Worm (Caenorhabditis elegans): ENCODE results near the gene F35C11.5.
A peak's percentile ranks its signal among the peaks of the same experiment; 100 is the strongest.

Gene F35C11.5

ce11 chrII:8264619-8265018 lies 11.1 kb downstream of the F35C11.5 start, which contains the start of gene srdh-1:
Gene srdh-1, plus strand, starts transcription at chrII:8264661.
- no peak for TF ChIP-seq unc-62 (GFP tag; optimal IDR thresholded peaks at IDR 0.05)
- TF ChIP-seq ZK546.5 (tag; optimal IDR thresholded peaks at IDR 0.05) = no peak
- peak; percentile 16 for TF ChIP-seq fos-1 (tag; optimal IDR thresholded peaks at IDR 0.05)
- TF ChIP-seq ama-1 (optimal IDR thresholded peaks at IDR 0.05) = no peak
- TF ChIP-seq blmp-1 (tag; optimal IDR thresholded peaks at IDR 0.05; ENCODE audit: insufficient read depth) = peak; percentile 36
- peak; percentile 18 for TF ChIP-seq sma-9 (GFP tag; optimal IDR thresholded peaks at IDR 0.05)
- no peak for TF ChIP-seq sma-9 (tag; optimal IDR thresholded peaks at IDR 0.05)
- no peak for TF ChIP-seq nhr-25 (tag; optimal IDR thresholded peaks at IDR 0.05)
- TF ChIP-seq nhr-237 (tag; optimal IDR thresholded peaks at IDR 0.05) = no peak
- TF ChIP-seq aly-2 (tag; optimal IDR thresholded peaks at IDR 0.05) = no peak
- TF ChIP-seq F13H6.1 (tag; optimal IDR thresholded peaks at IDR 0.05) = no peak
- TF ChIP-seq alr-1 (tag; optimal IDR thresholded peaks at IDR 0.05) = no peak
- no peak for TF ChIP-seq ztf-4 (tag; optimal IDR thresholded peaks at IDR 0.05)
- TF ChIP-seq nhr-10 (tag; optimal IDR thresholded peaks at IDR 0.05) = no peak
- TF ChIP-seq sem-4 (tag; optimal IDR thresholded peaks at IDR 0.05) = no peak

- TF ChIP-seq alr-1 (tag; optimal IDR thresholded peaks at IDR 0.05) (no peak), fos-1 (tag; optimal IDR thresholded peaks at IDR 0.05) (peak; percentile 89), elt-3 (tag; optimal IDR thresholded peaks at IDR 0.05) (no peak), sma-9 (GFP tag; optimal IDR thresholded peaks at IDR 0.05) (peak; percentile 5), sma-9 (tag; optimal IDR thresholded peaks at IDR 0.05) (no peak)
Observed at ce11 chrII:8266559-8266958, 13.0 kb downstream of the F35C11.5 start.

- TF ChIP-seq sma-3 (GFP tag; optimal IDR thresholded peaks at IDR 0.05) (no peak), dmd-4 (tag; optimal IDR thresholded peaks at IDR 0.05) (no peak), nhr-23 (tag; optimal IDR thresholded peaks at IDR 0.05) (no peak), skn-1 (tag; optimal IDR thresholded peaks at IDR 0.05) (no peak), elt-1 (tag; optimal IDR thresholded peaks at IDR 0.05) (no peak), unc-39 (tag; optimal IDR thresholded peaks at IDR 0.05) (no peak), ZK546.5 (tag; optimal IDR thresholded peaks at IDR 0.05) (no peak), snpc-4 (tag; optimal IDR thresholded peaks at IDR 0.05) (no peak), sem-4 (tag; optimal IDR thresholded peaks at IDR 0.05) (no peak), blmp-1 (tag; optimal IDR thresholded peaks at IDR 0.05; ENCODE audit: insufficient read depth) (no peak), ceh-82 (tag; optimal IDR thresholded peaks at IDR 0.05) (no peak), aly-2 (tag; optimal IDR thresholded peaks at IDR 0.05) (no peak)
Observed at ce11 chrII:8267679-8268078, 14.1 kb downstream of the F35C11.5 start.

ce11 chrII:8269351-8269750 lies 15.8 kb downstream of the F35C11.5 start, which contains the start of gene K01C8.2:
Gene K01C8.2, minus strand, starts transcription at chrII:8269451.
- no peak for TF ChIP-seq Y55F3AM.14 (GFP tag; optimal IDR thresholded peaks at IDR 0.05)
- TF ChIP-seq nhr-21 (tag; optimal IDR thresholded peaks at IDR 0.05) = no peak
- TF ChIP-seq aly-2 (tag; optimal IDR thresholded peaks at IDR 0.05) = no peak
- TF ChIP-seq lin-11 (tag; optimal IDR thresholded peaks at IDR 0.05) = no peak
- TF ChIP-seq sem-4 (tag; optimal IDR thresholded peaks at IDR 0.05) = no peak
- no peak for TF ChIP-seq unc-39 (tag; optimal IDR thresholded peaks at IDR 0.05)
- no peak for TF ChIP-seq nhr-25 (tag; optimal IDR thresholded peaks at IDR 0.05)
- no peak for TF ChIP-seq ztf-1 (GFP tag; conservative IDR thresholded peaks at IDR 0.05)
- TF ChIP-seq gmeb-1 (tag; optimal IDR thresholded peaks at IDR 0.05) = no peak
- TF ChIP-seq nhr-23 (tag; optimal IDR thresholded peaks at IDR 0.05) = no peak
- no peak for TF ChIP-seq elt-1 (tag; optimal IDR thresholded peaks at IDR 0.05)
- no peak for TF ChIP-seq lsy-2 (tag; optimal IDR thresholded peaks at IDR 0.05)
- TF ChIP-seq peb-1 (tag; optimal IDR thresholded peaks at IDR 0.05) = no peak
- TF ChIP-seq F13H6.1 (tag; optimal IDR thresholded peaks at IDR 0.05) = no peak
- no peak for TF ChIP-seq nhr-12 (tag; optimal IDR thresholded peaks at IDR 0.05)
- TF ChIP-seq crh-2 (tag; optimal IDR thresholded peaks at IDR 0.05) = no peak
- TF ChIP-seq zag-1 (tag; optimal IDR thresholded peaks at IDR 0.05) = no peak
- TF ChIP-seq R02D3.7 (tag; optimal IDR thresholded peaks at IDR 0.05) = no peak
- no peak for TF ChIP-seq alr-1 (tag; optimal IDR thresholded peaks at IDR 0.05)
